Fruit fly (Drosophila melanogaster) whole organism, embryonic: ENCODE results near the gene CG42751.
A peak's percentile ranks its signal among the peaks of the same experiment; 100 is the strongest.

Experiments used
- BEAF-32 ChIP-seq: fragments of 200-800 bp; sonication (Bioruptor generic); optimal IDR thresholded peaks from 3 replicates; lab custom pipeline; 2017; ENCODE audit warnings: missing biosample characterization, missing genetic modification characterization, mild to moderate bottlenecking, moderate library complexity, missing genetic modification reagents
- Bgb ChIP-seq: fragments of 200-800 bp; sonication (Bioruptor generic); IDR thresholded peaks from 2 replicates; pipeline ENCODE4 v1.3.6; 2022; ENCODE audit warnings: missing biosample characterization, missing genetic modification characterization; ENCODE audit not compliant: partially characterized antibody
- CG12659 ChIP-seq: fragments of 200-800 bp; sonication (Bioruptor generic); optimal IDR thresholded peaks from 3 replicates; lab custom pipeline; 2017; ENCODE audit warnings: mild to moderate bottlenecking, missing biosample characterization, missing genetic modification reagents, missing genetic modification characterization
- CG14710 ChIP-seq: fragments of 200-800 bp; sonication (Bioruptor generic); optimal IDR thresholded peaks from 3 replicates; lab custom pipeline; 2019; ENCODE audit warnings: missing biosample characterization, mild to moderate bottlenecking, missing genetic modification characterization, moderate library complexity
- CG1602 ChIP-seq: fragments of 200-800 bp; sonication (Bioruptor generic); optimal IDR thresholded peaks from 3 replicates; lab custom pipeline; 2016; ENCODE audit warnings: missing biosample characterization, missing genetic modification characterization
- CG16813 ChIP-seq: fragments of 200-800 bp; sonication (Bioruptor generic); IDR thresholded peaks from 3 replicates; pipeline ENCODE4 v1.3.6; 2022; ENCODE audit warnings: missing biosample characterization, missing genetic modification characterization; ENCODE audit not compliant: partially characterized antibody
- CG17186 ChIP-seq: fragments of 200-800 bp; sonication (Bioruptor generic); optimal IDR thresholded peaks from 3 replicates; lab custom pipeline; 2017; ENCODE audit warnings: missing biosample characterization, missing genetic modification reagents, missing genetic modification characterization
- CG17802 ChIP-seq: fragments of 200-800 bp; sonication (Bioruptor generic); optimal IDR thresholded peaks from 2 replicates; lab custom pipeline; 2018; ENCODE audit warnings: missing biosample characterization, mild to moderate bottlenecking, missing genetic modification characterization, moderate library complexity
- CG1792 ChIP-seq: fragments of 200-800 bp; sonication (Bioruptor generic); optimal IDR thresholded peaks from 2 replicates; lab custom pipeline; 2016; ENCODE audit warnings: missing biosample characterization, missing genetic modification characterization
- CG18011 ChIP-seq: fragments of 200-800 bp; sonication (Bioruptor generic); optimal IDR thresholded peaks from 2 replicates; lab custom pipeline; 2017; ENCODE audit warnings: missing biosample characterization, missing genetic modification characterization, mild to moderate bottlenecking, moderate library complexity, missing genotype
- CG18262 ChIP-seq: fragments of 200-800 bp; optimal IDR thresholded peaks from 3 replicates; lab custom pipeline; 2019; ENCODE audit warnings: missing biosample characterization, mild to moderate bottlenecking, missing genetic modification characterization, moderate library complexity
- CG18476 ChIP-seq: fragments of 200-800 bp; sonication (Bioruptor generic); optimal IDR thresholded peaks from 2 replicates; lab custom pipeline; 2016; ENCODE audit warnings: missing biosample characterization, mild to moderate bottlenecking, missing genetic modification characterization
- CG31388 ChIP-seq: fragments of 200-800 bp; sonication (Bioruptor generic); optimal IDR thresholded peaks from 2 replicates; lab custom pipeline; 2016; ENCODE audit warnings: missing biosample characterization, missing genetic modification characterization
- CG34224 ChIP-seq: fragments of 200-800 bp; sonication (Bioruptor generic); IDR thresholded peaks from 3 replicates; pipeline ENCODE4 v1.3.6; 2022; ENCODE audit warnings: missing biosample characterization, missing genetic modification characterization; ENCODE audit not compliant: partially characterized antibody
- CG4282 ChIP-seq: fragments of 200-800 bp; sonication (Bioruptor generic); optimal IDR thresholded peaks from 2 replicates; lab custom pipeline; 2016; ENCODE audit warnings: missing biosample characterization, missing genetic modification characterization
- CG4820 ChIP-seq: fragments of 200-800 bp; sonication (Bioruptor generic); optimal IDR thresholded peaks from 3 replicates; lab custom pipeline; 2016; ENCODE audit warnings: missing biosample characterization, missing genetic modification characterization
- CG7786 ChIP-seq: fragments of 200-800 bp; sonication (Bioruptor generic); optimal IDR thresholded peaks from 2 replicates; lab custom pipeline; 2016; ENCODE audit warnings: missing biosample characterization, missing genetic modification characterization
- CG8944 ChIP-seq: fragments of 200-800 bp; sonication (Bioruptor generic); optimal IDR thresholded peaks from 3 replicates; lab custom pipeline; 2016; ENCODE audit warnings: missing biosample characterization, missing genetic modification characterization
- CG9817 ChIP-seq: fragments of 200-800 bp; sonication (Bioruptor generic); optimal IDR thresholded peaks from 2 replicates; lab custom pipeline; 2018; ENCODE audit warnings: missing biosample characterization, mild to moderate bottlenecking, missing genetic modification characterization, moderate library complexity
- CG9876 ChIP-seq: fragments of 200-800 bp; sonication (Bioruptor generic); optimal IDR thresholded peaks from 2 replicates; lab custom pipeline; 2016; ENCODE audit warnings: missing biosample characterization, missing genetic modification characterization
- CHES-1-like ChIP-seq: fragments of 200-800 bp; sonication (Bioruptor generic); optimal IDR thresholded peaks from 2 replicates; lab custom pipeline; 2016; ENCODE audit warnings: missing biosample characterization, missing genetic modification characterization
- Camta ChIP-seq: fragments of 200-800 bp; sonication (Bioruptor generic); optimal IDR thresholded peaks from 2 replicates; lab custom pipeline; 2016; ENCODE audit warnings: missing biosample characterization, missing genetic modification characterization
- Dll ChIP-seq: fragments of 200-800 bp; sonication (Bioruptor generic); IDR thresholded peaks from 4 replicates; pipeline ENCODE4 v1.3.6; 2022; ENCODE audit warnings: missing biosample characterization, missing genetic modification characterization; ENCODE audit not compliant: partially characterized antibody
- Doc3 ChIP-seq: fragments of 200-800 bp; sonication (Bioruptor generic); IDR thresholded peaks from 3 replicates; pipeline ENCODE4 v1.3.6; 2022; ENCODE audit warnings: missing biosample characterization, missing genetic modification characterization; ENCODE audit not compliant: partially characterized antibody
- E2f1 ChIP-seq: fragments of 200-800 bp; sonication (Bioruptor generic); IDR thresholded peaks from 2 replicates; pipeline ENCODE4 v1.3.6; 2022; ENCODE audit warnings: missing biosample characterization, missing genetic modification characterization
- Elba2 ChIP-seq: fragments of 200-800 bp; sonication (Bioruptor generic); optimal IDR thresholded peaks from 3 replicates; lab custom pipeline; 2016; ENCODE audit warnings: missing biosample characterization, missing genetic modification characterization
- Ets65A ChIP-seq: fragments of 200-800 bp; sonication (Bioruptor generic); peaks from one replicate; lab custom pipeline; 2016; ENCODE audit warnings: missing biosample characterization, missing genetic modification characterization
- Ets97D ChIP-seq: fragments of 200-800 bp; sonication (Bioruptor generic); optimal IDR thresholded peaks from 3 replicates; lab custom pipeline; 2016; ENCODE audit warnings: missing biosample characterization, missing genetic modification characterization
- Hsf ChIP-seq: fragments of 200-800 bp; sonication (Bioruptor generic); optimal IDR thresholded peaks from 3 replicates; lab custom pipeline; 2016; ENCODE audit warnings: missing biosample characterization, missing genetic modification characterization
- Lhr ChIP-seq: fragments of 200-800 bp; sonication (Bioruptor generic); optimal IDR thresholded peaks from 3 replicates; lab custom pipeline; 2017; ENCODE audit warnings: mild to moderate bottlenecking, missing biosample characterization, missing genetic modification reagents, missing genetic modification characterization
- NC2β ChIP-seq: fragments of 200-800 bp; sonication (Bioruptor generic); optimal IDR thresholded peaks from 2 replicates; lab custom pipeline; 2016; ENCODE audit warnings: missing biosample characterization, missing genetic modification characterization
- Pdp1 ChIP-seq, 2 experiments: fragments of 200-800 bp; sonication (Bioruptor generic); optimal IDR thresholded peaks; 3 replicates each; lab custom pipeline; 2016; ENCODE audit warnings: missing biosample characterization in 2 of 2, missing genetic modification characterization in 2 of 2, mild to moderate bottlenecking in 1 of 2, moderate library complexity in 1 of 2
- Sin3A ChIP-seq: fragments of >200 bp; optimal IDR thresholded peaks from 2 replicates; lab custom pipeline; 2018
- Trl ChIP-seq, 3 experiments: fragments of >200 bp in 2 of 3; fragments of 200-800 bp in 1 of 3; sonication (Bioruptor generic) in 1 of 3; optimal IDR thresholded peaks; 2 replicates in 1 of 3; 3 replicates in 2 of 3; lab custom pipeline; 2016 to 2017; ENCODE audit warnings: missing biosample characterization in 1 of 3, missing genetic modification characterization in 1 of 3
- bab2 ChIP-seq: fragments of 200-800 bp; sonication (Bioruptor generic); optimal IDR thresholded peaks from 2 replicates; lab custom pipeline; 2016; ENCODE audit warnings: missing biosample characterization, missing genetic modification characterization
- btn ChIP-seq: fragments of 200-800 bp; sonication (Bioruptor generic); optimal IDR thresholded peaks from 2 replicates; lab custom pipeline; 2016; ENCODE audit warnings: missing biosample characterization, missing genetic modification characterization
- crp ChIP-seq, 2 experiments: fragments of 200-800 bp; sonication (Bioruptor generic); optimal IDR thresholded peaks; 2 replicates in 1 of 2; 3 replicates in 1 of 2; lab custom pipeline; 2017; ENCODE audit warnings: missing biosample characterization in 2 of 2, missing genetic modification characterization in 2 of 2, mild to moderate bottlenecking in 1 of 2, moderate library complexity in 1 of 2
- dpn ChIP-seq, 2 experiments: fragments of 200-800 bp; sonication (Bioruptor generic); optimal IDR thresholded peaks; 3 replicates each; lab custom pipeline; 2016; ENCODE audit warnings: missing biosample characterization in 2 of 2, missing genetic modification characterization in 2 of 2
- ewg ChIP-seq: fragments of 200-800 bp; sonication (Bioruptor generic); optimal IDR thresholded peaks from 3 replicates; lab custom pipeline; 2017; ENCODE audit warnings: mild to moderate bottlenecking, missing biosample characterization, missing genetic modification reagents, missing genetic modification characterization
- fru ChIP-seq: fragments of >200 bp; optimal IDR thresholded peaks from 2 replicates; lab custom pipeline; 2017
- ftz-f1 ChIP-seq: fragments of 200-800 bp; sonication (Bioruptor generic); optimal IDR thresholded peaks from 2 replicates; lab custom pipeline; 2016; ENCODE audit warnings: missing biosample characterization, missing genetic modification characterization
- fu2 ChIP-seq: fragments of 200-800 bp; sonication (Bioruptor generic); optimal IDR thresholded peaks from 2 replicates; lab custom pipeline; 2016; ENCODE audit warnings: missing biosample characterization, missing genetic modification characterization
- gro ChIP-seq: fragments of 200-800 bp; sonication (Bioruptor generic); optimal IDR thresholded peaks from 2 replicates; lab custom pipeline; 2016; ENCODE audit warnings: missing biosample characterization, missing genetic modification characterization
- lab ChIP-seq: fragments of 200-800 bp; sonication (Bioruptor generic); optimal IDR thresholded peaks from 3 replicates; lab custom pipeline; 2017; ENCODE audit warnings: missing biosample characterization, missing genetic modification characterization, mild to moderate bottlenecking, moderate library complexity, missing genetic modification reagents
- lilli ChIP-seq: fragments of 200-800 bp; sonication (Bioruptor generic); optimal IDR thresholded peaks from 3 replicates; lab custom pipeline; 2016; ENCODE audit warnings: missing biosample characterization, missing genetic modification characterization
- sob ChIP-seq: fragments of 200-800 bp; sonication (Bioruptor generic); IDR thresholded peaks from 2 replicates; pipeline ENCODE4 v1.3.6; 2022; ENCODE audit warnings: missing biosample characterization, missing genetic modification characterization
- tin ChIP-seq: fragments of 200-800 bp; sonication (Bioruptor generic); optimal IDR thresholded peaks from 3 replicates; lab custom pipeline; 2016; ENCODE audit warnings: missing biosample characterization, missing genetic modification characterization
- tio ChIP-seq: fragments of 200-800 bp; sonication (Bioruptor generic); optimal IDR thresholded peaks from 2 replicates; lab custom pipeline; 2017; ENCODE audit warnings: missing biosample characterization, missing genetic modification characterization, inconsistent platforms
- tx ChIP-seq: fragments of 200-800 bp; sonication (Bioruptor generic); optimal IDR thresholded peaks from 2 replicates; lab custom pipeline; 2016; ENCODE audit warnings: missing biosample characterization, missing genetic modification characterization
- zfh1 ChIP-seq: fragments of 200-800 bp; sonication (Bioruptor generic); IDR thresholded peaks from 3 replicates; pipeline ENCODE4 v1.3.6; 2022; ENCODE audit warnings: missing biosample characterization, missing genetic modification characterization

CG42751 gene

DNA sequence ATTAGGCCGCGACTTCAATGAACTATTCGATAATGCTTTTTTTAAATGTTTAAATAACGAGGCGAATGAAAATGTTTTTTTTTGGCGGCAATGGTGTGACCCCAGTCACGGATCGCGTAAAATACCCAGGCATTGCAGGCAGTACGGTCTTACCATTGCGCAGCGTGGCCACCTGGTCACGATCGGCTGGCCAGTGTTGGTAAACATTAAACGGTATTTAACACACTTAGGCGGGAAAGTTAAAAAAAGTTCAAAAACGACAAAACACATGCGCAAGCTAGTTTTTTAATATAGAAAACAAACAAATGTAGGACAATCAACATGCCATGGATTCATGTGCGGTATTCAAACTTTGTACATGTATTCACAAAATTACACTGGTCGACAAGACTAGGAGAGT, 24.0 kb upstream of the CG42751 start, which contains the start of gene esc (continued):
- TF ChIP-seq Dll (peak; percentile 16; the same call in 1 of the 4 replicates), ewg (peak; percentile 13), CG7786 (GFP tag; lab: Kevin White, UChicago) (peak; percentile 64), CG1792 (peak; percentile 14), tx (peak; percentile 29), gro (GFP tag; lab: Kevin White, UChicago) (peak; percentile 13), Elba2 (GFP tag; lab: Kevin White, UChicago) (peak; percentile 5), Pdp1 (GFP tag; optimal IDR thresholded peaks at IDR 0.05; lab: Kevin White, UChicago) (peak in 1 of 2 experiments; percentile 30), fu2 (GFP tag; lab: Kevin White, UChicago) (peak; percentile 3), zfh1 (GFP tag; lab: Robert Waterston, UW) (peak; percentile 39; the same call in 1 of the 3 replicates), BEAF-32 (peak; percentile 56), Ets97D (GFP tag; lab: Kevin White, UChicago) (peak; percentile 89), Lhr (GFP tag; lab: Kevin White, UChicago) (peak; percentile 88), CG9876 (peak; percentile 22), CG34224 (GFP tag; lab: Robert Waterston, UW) (peak; percentile 36; the same call in 1 of the 3 replicates), fru (lab: Kevin White, UChicago) (no peak), dpn (GFP tag; optimal IDR thresholded peaks at IDR 0.05; lab: Kevin White, UChicago) (peak; percentile 41 to 48), Bgb (GFP tag; lab: Robert Waterston, UW) (peak; percentile 26; the same call in 1 of the 2 replicates), CG16813 (GFP tag; lab: Robert Waterston, UW) (0 out of 3 replicates have a peak, but pooled peaks have one; percentile 23), CG18011 (GFP tag; lab: Kevin White, UChicago) (peak; percentile 41), CG31388 (no peak), CG14710 (tag; lab: Kevin White, UChicago) (peak; percentile 71), Doc3 (GFP tag; lab: Robert Waterston, UW) (no peak), Trl (optimal IDR thresholded peaks at IDR 0.05; lab: Kevin White, UChicago) (no peak), Trl (GFP tag; optimal IDR thresholded peaks at IDR 0.05; lab: Kevin White, UChicago) (peak; percentile 18), CG1602 (GFP tag; lab: Kevin White, UChicago) (peak; percentile 37), sob (GFP tag; lab: Robert Waterston, UW) (peak; percentile 61; the same call in 1 of the 2 replicates), Camta (GFP tag; lab: Kevin White, UChicago) (peak; percentile 11), CG18262 (tag; lab: Kevin White, UChicago) (no peak), CG18476 (no peak), tio (GFP tag; lab: Kevin White, UChicago) (no peak), ftz-f1 (peak; percentile 25), CG17802 (tag; lab: Kevin White, UChicago) (no peak), Hsf (GFP tag; lab: Kevin White, UChicago) (peak; percentile 37), tin (GFP tag; lab: Kevin White, UChicago) (peak; percentile 30), bab2 (GFP tag; lab: Kevin White, UChicago) (no peak), CG4820 (peak; percentile 26), btn (GFP tag; lab: Kevin White, UChicago) (peak; percentile 5), CG12659 (GFP tag; lab: Kevin White, UChicago) (peak; percentile 37), Ets65A (peak; percentile 87), NC2β (GFP tag; lab: Kevin White, UChicago) (peak; percentile 47), CG4282 (GFP tag; lab: Kevin White, UChicago) (peak; percentile 61), lilli (GFP tag; lab: Kevin White, UChicago) (peak; percentile 39), CG8944 (GFP tag; lab: Kevin White, UChicago) (peak; percentile 37), Sin3A (lab: Kevin White, UChicago) (peak; percentile 72), lab (peak; percentile 36), E2f1 (GFP tag; lab: Robert Waterston, UW) (peak; percentile 69), crp (GFP tag; optimal IDR thresholded peaks at IDR 0.05; lab: Kevin White, UChicago) (peak in 1 of 2 experiments; percentile 25), CG9817 (tag; lab: Kevin White, UChicago) (peak; percentile 23), CHES-1-like (GFP tag; lab: Kevin White, UChicago) (peak; percentile 39), CG17186 (peak; percentile 79)
